Fruit fly (Drosophila melanogaster): ENCODE data around the gene odd.

The odd gene

dm6 chr2L:3597126-3597525, 9.4 kb downstream of the odd start:
- no peak for TF ChIP-seq Mnt (GFP tag; optimal IDR thresholded peaks at IDR 0.05)
- no peak for TF ChIP-seq tj (GFP tag; optimal IDR thresholded peaks at IDR 0.05)
- TF ChIP-seq cic (GFP tag; optimal IDR thresholded peaks at IDR 0.05), result no peak
- TF ChIP-seq CG5204 (GFP tag; optimal IDR thresholded peaks at IDR 0.05), result no peak
- TF ChIP-seq CG11617 (GFP tag; optimal IDR thresholded peaks at IDR 0.05), result no peak
- no peak for TF ChIP-seq cnc (optimal IDR thresholded peaks at IDR 0.05)
- TF ChIP-seq CG14711 (tag; optimal IDR thresholded peaks at IDR 0.05), result no peak
- TF ChIP-seq ovo (GFP tag; optimal IDR thresholded peaks at IDR 0.05), result no peak
- TF ChIP-seq CG12768 (GFP tag; optimal IDR thresholded peaks at IDR 0.05), result no peak
- TF ChIP-seq Clk (GFP tag; optimal IDR thresholded peaks at IDR 0.05), result no peak
- no peak for TF ChIP-seq toe (GFP tag; optimal IDR thresholded peaks at IDR 0.05)
- no peak for TF ChIP-seq CG1620 (GFP tag; optimal IDR thresholded peaks at IDR 0.05)
- no peak for TF ChIP-seq bab1 (GFP tag; optimal IDR thresholded peaks at IDR 0.05)
- no peak for TF ChIP-seq kay (GFP tag; ENCODE audit: borderline replicate concordance)
- no peak for TF ChIP-seq pad (GFP tag; optimal IDR thresholded peaks at IDR 0.05)

- TF ChIP-seq cic (GFP tag; optimal IDR thresholded peaks at IDR 0.05) (no peak), CG33017 (tag; optimal IDR thresholded peaks at IDR 0.05) (no peak), CG7045 (GFP tag; optimal IDR thresholded peaks at IDR 0.05) (no peak), CG5204 (GFP tag; optimal IDR thresholded peaks at IDR 0.05) (no peak), cnc (optimal IDR thresholded peaks at IDR 0.05) (no peak), Clk (GFP tag; optimal IDR thresholded peaks at IDR 0.05) (no peak)
Observed at dm6 chr2L:3594629-3595028, 11.9 kb downstream of the odd start.

- TF ChIP-seq CG14711 (tag; optimal IDR thresholded peaks at IDR 0.05) (no peak), cnc (optimal IDR thresholded peaks at IDR 0.05) (no peak), cic (GFP tag; optimal IDR thresholded peaks at IDR 0.05) (no peak), kay (GFP tag; ENCODE audit: borderline replicate concordance) (no peak), CG5204 (GFP tag; optimal IDR thresholded peaks at IDR 0.05) (no peak), ovo (GFP tag; optimal IDR thresholded peaks at IDR 0.05) (no peak), CG11617 (GFP tag; optimal IDR thresholded peaks at IDR 0.05) (no peak), CG7045 (GFP tag; optimal IDR thresholded peaks at IDR 0.05) (no peak), CG1620 (GFP tag; optimal IDR thresholded peaks at IDR 0.05) (no peak), Hr96 (GFP tag; optimal IDR thresholded peaks at IDR 0.05) (no peak), bab1 (GFP tag; optimal IDR thresholded peaks at IDR 0.05) (no peak), toe (GFP tag; optimal IDR thresholded peaks at IDR 0.05) (no peak), Mnt (GFP tag; optimal IDR thresholded peaks at IDR 0.05) (no peak), Crg-1 (GFP tag; optimal IDR thresholded peaks at IDR 0.05) (no peak), Clk (GFP tag; optimal IDR thresholded peaks at IDR 0.05) (no peak), tj (GFP tag; optimal IDR thresholded peaks at IDR 0.05) (no peak), pad (GFP tag; optimal IDR thresholded peaks at IDR 0.05) (no peak), CG12768 (GFP tag; optimal IDR thresholded peaks at IDR 0.05) (no peak), CG7101 (tag; optimal IDR thresholded peaks at IDR 0.05) (no peak)
Observed at dm6 chr2L:3594000-3594399, 12.6 kb downstream of the odd start.

dm6 chr2L:3590797-3591196, 15.8 kb downstream of the odd start:
- no peak for TF ChIP-seq pad (GFP tag; optimal IDR thresholded peaks at IDR 0.05)
- TF ChIP-seq kay (GFP tag; ENCODE audit: borderline replicate concordance), result no peak
- TF ChIP-seq CG12768 (GFP tag; optimal IDR thresholded peaks at IDR 0.05), result no peak
- no peak for TF ChIP-seq cnc (optimal IDR thresholded peaks at IDR 0.05)
- no peak for TF ChIP-seq CG33017 (tag; optimal IDR thresholded peaks at IDR 0.05)
- no peak for TF ChIP-seq CG1620 (GFP tag; optimal IDR thresholded peaks at IDR 0.05)
- no peak for TF ChIP-seq CG7045 (GFP tag; optimal IDR thresholded peaks at IDR 0.05)
- no peak for TF ChIP-seq cic (GFP tag; optimal IDR thresholded peaks at IDR 0.05)
- no peak for TF ChIP-seq Clk (GFP tag; optimal IDR thresholded peaks at IDR 0.05)
- no peak for TF ChIP-seq bab1 (GFP tag; optimal IDR thresholded peaks at IDR 0.05)
- no peak for TF ChIP-seq CG14711 (tag; optimal IDR thresholded peaks at IDR 0.05)
- no peak for TF ChIP-seq CG5204 (GFP tag; optimal IDR thresholded peaks at IDR 0.05)
- no peak for TF ChIP-seq CG7101 (tag; optimal IDR thresholded peaks at IDR 0.05)
- TF ChIP-seq toe (GFP tag; optimal IDR thresholded peaks at IDR 0.05), result no peak
- no peak for TF ChIP-seq tj (GFP tag; optimal IDR thresholded peaks at IDR 0.05)
- TF ChIP-seq Mnt (GFP tag; optimal IDR thresholded peaks at IDR 0.05), result no peak

dm6 chr2L:3588841-3589240, 17.7 kb downstream of the odd start:
- no peak for TF ChIP-seq cic (GFP tag; optimal IDR thresholded peaks at IDR 0.05)
- no peak for TF ChIP-seq CG11617 (GFP tag; optimal IDR thresholded peaks at IDR 0.05)
- no peak for TF ChIP-seq CG5204 (GFP tag; optimal IDR thresholded peaks at IDR 0.05)
- TF ChIP-seq Clk (GFP tag; optimal IDR thresholded peaks at IDR 0.05), result no peak
- no peak for TF ChIP-seq pad (GFP tag; optimal IDR thresholded peaks at IDR 0.05)
- no peak for TF ChIP-seq CG7045 (GFP tag; optimal IDR thresholded peaks at IDR 0.05)
- TF ChIP-seq Mnt (GFP tag; optimal IDR thresholded peaks at IDR 0.05), result no peak
- TF ChIP-seq CG1620 (GFP tag; optimal IDR thresholded peaks at IDR 0.05), result no peak
- TF ChIP-seq ovo (GFP tag; optimal IDR thresholded peaks at IDR 0.05), result no peak
- TF ChIP-seq bab1 (GFP tag; optimal IDR thresholded peaks at IDR 0.05), result no peak
- TF ChIP-seq toe (GFP tag; optimal IDR thresholded peaks at IDR 0.05), result no peak
- TF ChIP-seq CG12768 (GFP tag; optimal IDR thresholded peaks at IDR 0.05), result no peak
- no peak for TF ChIP-seq CG14711 (tag; optimal IDR thresholded peaks at IDR 0.05)
- no peak for TF ChIP-seq cnc (optimal IDR thresholded peaks at IDR 0.05)
- TF ChIP-seq kay (GFP tag; ENCODE audit: borderline replicate concordance), result no peak
- no peak for TF ChIP-seq CG7101 (tag; optimal IDR thresholded peaks at IDR 0.05)
- TF ChIP-seq CG33017 (tag; optimal IDR thresholded peaks at IDR 0.05), result no peak

- TF ChIP-seq Clk (GFP tag; optimal IDR thresholded peaks at IDR 0.05), result no peak
- no peak for TF ChIP-seq CG7045 (GFP tag; optimal IDR thresholded peaks at IDR 0.05)
- TF ChIP-seq Crg-1 (GFP tag; optimal IDR thresholded peaks at IDR 0.05), result no peak
- no peak for TF ChIP-seq bab1 (GFP tag; optimal IDR thresholded peaks at IDR 0.05)
- TF ChIP-seq CG5204 (GFP tag; optimal IDR thresholded peaks at IDR 0.05), result no peak
- no peak for TF ChIP-seq cic (GFP tag; optimal IDR thresholded peaks at IDR 0.05)
- no peak for TF ChIP-seq CG14711 (tag; optimal IDR thresholded peaks at IDR 0.05)
- no peak for TF ChIP-seq CG11617 (GFP tag; optimal IDR thresholded peaks at IDR 0.05)
- no peak for TF ChIP-seq Mnt (GFP tag; optimal IDR thresholded peaks at IDR 0.05)
- TF ChIP-seq Hr96 (GFP tag; optimal IDR thresholded peaks at IDR 0.05), result no peak
- no peak for TF ChIP-seq CG33017 (tag; optimal IDR thresholded peaks at IDR 0.05)
- TF ChIP-seq ovo (GFP tag; optimal IDR thresholded peaks at IDR 0.05), result no peak
- no peak for TF ChIP-seq pad (GFP tag; optimal IDR thresholded peaks at IDR 0.05)
- TF ChIP-seq CG12768 (GFP tag; optimal IDR thresholded peaks at IDR 0.05), result no peak
Observed at dm6 chr2L:3587907-3588733, 18.4 kb downstream of the odd start.

All from whole organism, adult.